Fruit fly (Drosophila melanogaster) whole organism, embryonic: ENCODE results near the gene CG45073.

Experiments
- BEAF-32 ChIP-seq: fragments of 200-800 bp; sonication (Bioruptor generic); optimal IDR thresholded peaks from 3 replicates; lab custom pipeline; 2017; ENCODE audit warnings: missing biosample characterization, missing genetic modification characterization, mild to moderate bottlenecking, moderate library complexity, missing genetic modification reagents
- Bgb ChIP-seq: fragments of 200-800 bp; sonication (Bioruptor generic); IDR thresholded peaks from 2 replicates; pipeline ENCODE4 v1.3.6; 2022; ENCODE audit warnings: missing biosample characterization, missing genetic modification characterization; ENCODE audit not compliant: partially characterized antibody
- CG10274 ChIP-seq: fragments of 200-800 bp; sonication (Bioruptor generic); optimal IDR thresholded peaks from 3 replicates; lab custom pipeline; 2017; ENCODE audit warnings: missing biosample characterization, mild to moderate bottlenecking, missing genetic modification characterization
- CG10654 ChIP-seq: fragments of 200-800 bp; sonication (Bioruptor generic); optimal IDR thresholded peaks from 2 replicates; lab custom pipeline; 2016; ENCODE audit warnings: missing biosample characterization, missing genetic modification characterization
- CG12744 ChIP-seq: fragments of 200-800 bp; sonication (Bioruptor generic); optimal IDR thresholded peaks from 2 replicates; lab custom pipeline; 2016; ENCODE audit warnings: missing biosample characterization, missing genetic modification characterization
- CG1529 ChIP-seq: fragments of 200-800 bp; sonication (Bioruptor generic); optimal IDR thresholded peaks from 3 replicates; lab custom pipeline; 2018; ENCODE audit warnings: missing biosample characterization, missing genetic modification characterization
- CG1602 ChIP-seq: fragments of 200-800 bp; sonication (Bioruptor generic); optimal IDR thresholded peaks from 3 replicates; lab custom pipeline; 2016; ENCODE audit warnings: missing biosample characterization, missing genetic modification characterization
- CG17186 ChIP-seq: fragments of 200-800 bp; sonication (Bioruptor generic); optimal IDR thresholded peaks from 3 replicates; lab custom pipeline; 2017; ENCODE audit warnings: missing biosample characterization, missing genetic modification reagents, missing genetic modification characterization
- CG17328 ChIP-seq: fragments of 200-800 bp; sonication (Bioruptor generic); IDR thresholded peaks from 2 replicates; pipeline ENCODE4 v1.3.6; 2022; ENCODE audit warnings: missing biosample characterization, missing genetic modification characterization
- CG17612 ChIP-seq: fragments of 200-800 bp; sonication (Bioruptor generic); IDR thresholded peaks from 2 replicates; pipeline ENCODE4 v1.3.6; 2022; ENCODE audit warnings: missing biosample characterization, missing genetic modification characterization
- CG2116 ChIP-seq: fragments of 200-800 bp; sonication (Bioruptor generic); optimal IDR thresholded peaks from 3 replicates; lab custom pipeline; 2018; ENCODE audit warnings: missing biosample characterization, mild to moderate bottlenecking, missing genetic modification characterization
- CG5180 ChIP-seq: fragments of 200-800 bp; sonication (Bioruptor generic); optimal IDR thresholded peaks from 3 replicates; lab custom pipeline; 2017; ENCODE audit warnings: missing biosample characterization, missing genetic modification characterization, mild to moderate bottlenecking, moderate library complexity, missing genetic modification reagents
- CG6683 ChIP-seq: fragments of 200-800 bp; sonication (Bioruptor generic); optimal IDR thresholded peaks from 2 replicates; lab custom pipeline; 2017; ENCODE audit warnings: missing biosample characterization, mild to moderate bottlenecking, missing genetic modification characterization, missing genetic modification reagents
- CG9437 ChIP-seq: fragments of 200-800 bp; sonication (Bioruptor generic); optimal IDR thresholded peaks from 2 replicates; lab custom pipeline; 2018; ENCODE audit warnings: missing biosample characterization, mild to moderate bottlenecking, missing genetic modification characterization
- CG9932 ChIP-seq: fragments of 200-800 bp; sonication (Bioruptor generic); IDR thresholded peaks from 2 replicates; pipeline ENCODE4 v1.3.6; 2022; ENCODE audit warnings: missing biosample characterization, missing genetic modification characterization
- CoRest ChIP-seq: fragments of 200-800 bp; sonication (Bioruptor generic); optimal IDR thresholded peaks from 3 replicates; lab custom pipeline; 2018; ENCODE audit warnings: missing biosample characterization, mild to moderate bottlenecking, missing genetic modification characterization, moderate library complexity
- D19A ChIP-seq: fragments of 200-800 bp; optimal IDR thresholded peaks from 3 replicates; lab custom pipeline; 2019; ENCODE audit warnings: missing biosample characterization, mild to moderate bottlenecking, missing genetic modification characterization, moderate library complexity
- E2f1 ChIP-seq: fragments of 200-800 bp; sonication (Bioruptor generic); IDR thresholded peaks from 2 replicates; pipeline ENCODE4 v1.3.6; 2022; ENCODE audit warnings: missing biosample characterization, missing genetic modification characterization
- E2f2 ChIP-seq: fragments of 200-800 bp; sonication (Bioruptor generic); IDR thresholded peaks from 2 replicates; pipeline ENCODE4 v1.3.6; 2022; ENCODE audit warnings: missing biosample characterization, missing genetic modification characterization
- Fer1 ChIP-seq: fragments of 200-800 bp; sonication (Bioruptor generic); optimal IDR thresholded peaks from 2 replicates; lab custom pipeline; 2017; ENCODE audit warnings: missing biosample characterization, mild to moderate bottlenecking, missing genetic modification characterization
- GATAe ChIP-seq: fragments of 200-800 bp; sonication (Bioruptor generic); conservative IDR thresholded peaks from 2 replicates; pipeline ENCODE4 v1.3.6; 2022; ENCODE audit warnings: missing biosample characterization, missing genetic modification characterization
- MTF-1 ChIP-seq: fragments of 200-800 bp; sonication (Bioruptor generic); optimal IDR thresholded peaks from 2 replicates; lab custom pipeline; 2018; ENCODE audit warnings: missing biosample characterization, mild to moderate bottlenecking, missing genetic modification characterization, borderline replicate concordance
- Mad ChIP-seq: fragments of 200-800 bp; sonication (Bioruptor generic); optimal IDR thresholded peaks from 2 replicates; lab custom pipeline; 2016; ENCODE audit warnings: missing biosample characterization, missing genetic modification characterization
- Myb ChIP-seq: fragments of 200-800 bp; sonication (Bioruptor generic); optimal IDR thresholded peaks from 2 replicates; lab custom pipeline; 2016; ENCODE audit warnings: missing biosample characterization, missing genetic modification characterization
- Optix ChIP-seq: fragments of 200-800 bp; sonication (Bioruptor generic); IDR thresholded peaks from 3 replicates; pipeline ENCODE4 v1.3.6; 2022; ENCODE audit warnings: missing biosample characterization, missing genetic modification characterization
- Sry-β ChIP-seq: fragments of 200-800 bp; sonication (Bioruptor generic); optimal IDR thresholded peaks from 2 replicates; lab custom pipeline; 2018; ENCODE audit warnings: missing biosample characterization, mild to moderate bottlenecking, missing genetic modification characterization, moderate library complexity
- Ssrp ChIP-seq: fragments of 200-800 bp; sonication (Bioruptor generic); optimal IDR thresholded peaks from 2 replicates; lab custom pipeline; 2018; ENCODE audit warnings: missing biosample characterization, mild to moderate bottlenecking, missing genetic modification characterization, moderate library complexity
- Stat92E ChIP-seq, 3 experiments: fragments of >200 bp in 2 of 3; fragments of 200-800 bp in 1 of 3; sonication (Bioruptor generic) in 1 of 3; optimal IDR thresholded peaks; 2 replicates each; lab custom pipeline; 2017 to 2019; ENCODE audit warnings: missing biosample characterization in 3 of 3, missing genetic modification characterization in 3 of 3, mild to moderate bottlenecking in 1 of 3, moderate library complexity in 1 of 3
- TFAM ChIP-seq: fragments of 200-800 bp; sonication (Bioruptor generic); optimal IDR thresholded peaks from 2 replicates; lab custom pipeline; 2017; ENCODE audit warnings: missing biosample characterization, missing genetic modification characterization, inconsistent platforms
- Xbp1 ChIP-seq: fragments of 200-800 bp; sonication (Bioruptor generic); optimal IDR thresholded peaks from 3 replicates; lab custom pipeline; 2016; ENCODE audit warnings: missing biosample characterization, mild to moderate bottlenecking, missing genetic modification characterization
- bowl ChIP-seq: fragments of 200-800 bp; sonication (Bioruptor generic); IDR thresholded peaks from 2 replicates; pipeline ENCODE4 v1.3.6; 2022; ENCODE audit warnings: missing biosample characterization, missing genetic modification characterization
- br ChIP-seq: fragments of >200 bp; optimal IDR thresholded peaks from 2 replicates; lab custom pipeline; 2017
- chif ChIP-seq, 2 experiments: fragments of 200-800 bp; sonication (Bioruptor generic); optimal IDR thresholded peaks; 3 replicates each; lab custom pipeline; 2016; ENCODE audit warnings: missing biosample characterization in 2 of 2, missing genetic modification characterization in 2 of 2
- dmrt11E ChIP-seq: fragments of 200-800 bp; sonication (Bioruptor generic); optimal IDR thresholded peaks from 3 replicates; lab custom pipeline; 2018; ENCODE audit warnings: missing biosample characterization, mild to moderate bottlenecking, missing genetic modification characterization, moderate library complexity
- dmrt99B ChIP-seq: fragments of 200-800 bp; sonication (Bioruptor generic); optimal IDR thresholded peaks from 2 replicates; lab custom pipeline; 2018; ENCODE audit warnings: missing biosample characterization, mild to moderate bottlenecking, missing genetic modification characterization, moderate library complexity
- esg ChIP-seq: fragments of 200-800 bp; sonication (Bioruptor generic); conservative IDR thresholded peaks from 2 replicates; pipeline ENCODE4 v1.3.6; 2022; ENCODE audit warnings: missing biosample characterization, missing genetic modification characterization
- exex ChIP-seq: fragments of 200-800 bp; sonication (Bioruptor generic); optimal IDR thresholded peaks from 4 replicates; lab custom pipeline; 2018; ENCODE audit warnings: missing biosample characterization, mild to moderate bottlenecking, missing genetic modification characterization, moderate library complexity
- fd3F ChIP-seq: fragments of 200-800 bp; sonication (Bioruptor generic); optimal IDR thresholded peaks from 2 replicates; lab custom pipeline; 2018; ENCODE audit warnings: missing biosample characterization, mild to moderate bottlenecking, missing genetic modification characterization, moderate library complexity
- grn ChIP-seq: fragments of 200-800 bp; sonication (Bioruptor generic); optimal IDR thresholded peaks from 3 replicates; lab custom pipeline; 2017; ENCODE audit warnings: missing biosample characterization, missing genetic modification characterization
- gsb ChIP-seq: fragments of 200-800 bp; sonication (Bioruptor generic); IDR thresholded peaks from 2 replicates; pipeline ENCODE4 v1.3.6; 2022; ENCODE audit warnings: missing biosample characterization, missing genetic modification characterization
- gsb-n ChIP-seq: fragments of 200-800 bp; sonication (Bioruptor generic); optimal IDR thresholded peaks from 3 replicates; lab custom pipeline; 2018; ENCODE audit warnings: missing biosample characterization, mild to moderate bottlenecking, missing genetic modification characterization
- jing ChIP-seq: fragments of 200-800 bp; sonication (Bioruptor generic); optimal IDR thresholded peaks from 2 replicates; lab custom pipeline; 2018; ENCODE audit warnings: missing biosample characterization, mild to moderate bottlenecking, missing genetic modification characterization
- mld ChIP-seq: fragments of 200-800 bp; sonication (Bioruptor generic); IDR thresholded peaks from 3 replicates; pipeline ENCODE4 v1.3.6; 2022; ENCODE audit warnings: missing biosample characterization, missing genetic modification characterization; ENCODE audit not compliant: partially characterized antibody
- org-1 ChIP-seq: fragments of 200-800 bp; sonication (Bioruptor generic); optimal IDR thresholded peaks from 2 replicates; lab custom pipeline; 2017; ENCODE audit warnings: missing biosample characterization, missing genetic modification characterization
- sc ChIP-seq, 3 experiments: fragments of >200 bp in 2 of 3; fragments of 200-800 bp in 1 of 3; sonication (Bioruptor generic) in 1 of 3; optimal IDR thresholded peaks; 2 replicates in 2 of 3; 3 replicates in 1 of 3; lab custom pipeline; 2017; ENCODE audit warnings: mild to moderate bottlenecking in 1 of 3, missing biosample characterization in 1 of 3, missing genetic modification characterization in 1 of 3, missing genetic modification reagents in 1 of 3
- schlank ChIP-seq: fragments of 200-800 bp; sonication (Bioruptor generic); optimal IDR thresholded peaks from 2 replicates; lab custom pipeline; 2018; ENCODE audit warnings: missing biosample characterization, mild to moderate bottlenecking, missing genetic modification characterization
- sima ChIP-seq: fragments of 200-800 bp; sonication (Bioruptor generic); optimal IDR thresholded peaks from 2 replicates; lab custom pipeline; 2016; ENCODE audit warnings: missing biosample characterization, missing genetic modification characterization
- sr ChIP-seq: fragments of 200-800 bp; sonication (Bioruptor generic); IDR thresholded peaks from 3 replicates; pipeline ENCODE4 v1.3.6; 2022; ENCODE audit warnings: missing biosample characterization, missing genetic modification characterization
- tin ChIP-seq: fragments of 200-800 bp; sonication (Bioruptor generic); optimal IDR thresholded peaks from 3 replicates; lab custom pipeline; 2016; ENCODE audit warnings: missing biosample characterization, missing genetic modification characterization
- twi ChIP-seq: fragments of 200-800 bp; optimal IDR thresholded peaks from 2 replicates; lab custom pipeline; 2019; ENCODE audit warnings: missing biosample characterization, mild to moderate bottlenecking, missing genetic modification characterization, moderate library complexity
- zen ChIP-seq: fragments of 200-800 bp; sonication (Bioruptor generic); optimal IDR thresholded peaks from 3 replicates; lab custom pipeline; 2018; ENCODE audit warnings: missing biosample characterization, mild to moderate bottlenecking, missing genetic modification characterization, moderate library complexity

Gene CG45073

DNA sequence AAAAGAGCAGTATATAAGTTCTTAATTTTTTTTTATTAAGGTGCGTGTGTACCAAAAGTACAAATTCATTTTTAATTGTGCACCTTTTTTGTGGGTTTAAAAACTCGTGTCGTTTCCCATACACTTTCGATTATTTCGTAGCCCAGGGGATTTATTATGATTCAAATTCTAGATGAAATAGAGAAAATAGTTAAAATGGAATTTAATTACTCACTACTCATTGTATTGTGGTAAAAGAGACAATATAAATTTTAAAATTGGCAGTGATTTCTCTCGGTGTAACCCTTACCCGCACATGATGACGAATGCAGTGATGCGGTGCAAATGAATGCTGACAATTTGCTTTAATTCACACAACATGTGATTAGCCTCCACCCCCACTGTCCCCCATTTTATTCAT lies 41.3 kb downstream of the CG45073 start (continued):
- TF ChIP-seq sc (optimal IDR thresholded peaks at IDR 0.05; lab: Kevin White, UChicago) (no peak), sc (GFP tag; optimal IDR thresholded peaks at IDR 0.05; lab: Kevin White, UChicago) (no peak), twi (no peak), gsb-n (no peak), CG5180 (GFP tag; lab: Kevin White, UChicago) (no peak), gsb (no peak), esg (GFP tag; lab: Robert Waterston, UW) (no peak), grn (GFP tag; lab: Kevin White, UChicago) (no peak), MTF-1 (GFP tag; lab: Kevin White, UChicago) (no peak), Bgb (GFP tag; lab: Robert Waterston, UW) (no peak), exex (tag; lab: Kevin White, UChicago) (no peak), tin (no peak), CG9932 (GFP tag; lab: Robert Waterston, UW) (no peak), schlank (tag; lab: Kevin White, UChicago) (no peak), CG17186 (GFP tag; lab: Kevin White, UChicago) (no peak), bowl (GFP tag; lab: Robert Waterston, UW) (no peak), CG1602 (GFP tag; lab: Kevin White, UChicago) (no peak), CG6683 (GFP tag; lab: Kevin White, UChicago) (no peak), D19A (no peak), org-1 (GFP tag; lab: Kevin White, UChicago) (no peak), sima (no peak), E2f2 (GFP tag; lab: Robert Waterston, UW) (peak; percentile 8; the same call in 1 of the 2 replicates), Optix (GFP tag; lab: Robert Waterston, UW) (no peak), CG12744 (GFP tag; lab: Kevin White, UChicago) (no peak), zen (tag; lab: Kevin White, UChicago) (no peak), Mad (no peak), mld (GFP tag; lab: Robert Waterston, UW) (no peak), chif (GFP tag; optimal IDR thresholded peaks at IDR 0.05; lab: Kevin White, UChicago) (no peak), CG10654 (GFP tag; lab: Kevin White, UChicago) (no peak), sr (GFP tag; lab: Robert Waterston, UW) (no peak), GATAe (no peak), BEAF-32 (no peak), CG9437 (GFP tag; lab: Kevin White, UChicago) (no peak), Stat92E (GFP tag; optimal IDR thresholded peaks at IDR 0.05; lab: Kevin White, UChicago) (no peak), fd3F (GFP tag; lab: Kevin White, UChicago) (no peak), jing (GFP tag; lab: Kevin White, UChicago) (no peak), dmrt11E (no peak), Sry-β (no peak), Myb (GFP tag; lab: Kevin White, UChicago) (no peak), CoRest (tag; lab: Kevin White, UChicago) (no peak), E2f1 (GFP tag; lab: Robert Waterston, UW) (no peak), CG2116 (GFP tag; lab: Kevin White, UChicago) (no peak), TFAM (GFP tag; lab: Kevin White, UChicago) (no peak), CG17612 (GFP tag; lab: Robert Waterston, UW) (no peak), CG10274 (GFP tag; lab: Kevin White, UChicago) (no peak), Fer1 (GFP tag; lab: Kevin White, UChicago) (no peak), Xbp1 (GFP tag; lab: Kevin White, UChicago) (peak; percentile 15), br (lab: Kevin White, UChicago) (no peak), CG17328 (no peak), CG1529 (GFP tag; lab: Kevin White, UChicago) (no peak), Ssrp (tag; lab: Kevin White, UChicago) (peak; percentile 20), dmrt99B (peak; percentile 33)
